Fruit fly (Drosophila melanogaster) whole organism, embryonic: ENCODE data around the gene Mms19.

Experiments used
- Abd-B ChIP-seq: fragments of 200-800 bp; sonication (Bioruptor generic); optimal IDR thresholded peaks from 2 replicates; lab custom pipeline; 2018; ENCODE audit warnings: missing biosample characterization, mild to moderate bottlenecking, missing genetic modification characterization, moderate library complexity
- Blimp-1 ChIP-seq: fragments of 200-800 bp; sonication (Bioruptor generic); optimal IDR thresholded peaks from 3 replicates; lab custom pipeline; 2018; ENCODE audit warnings: missing biosample characterization, missing genetic modification characterization, mild to moderate bottlenecking, moderate library complexity, missing genetic modification reagents
- BtbVII ChIP-seq: fragments of 200-800 bp; sonication (Bioruptor generic); optimal IDR thresholded peaks from 3 replicates; lab custom pipeline; 2017; ENCODE audit warnings: missing biosample characterization, mild to moderate bottlenecking, missing genetic modification characterization
- CG10274 ChIP-seq: fragments of 200-800 bp; sonication (Bioruptor generic); optimal IDR thresholded peaks from 3 replicates; lab custom pipeline; 2017; ENCODE audit warnings: missing biosample characterization, mild to moderate bottlenecking, missing genetic modification characterization
- CG11093 ChIP-seq: fragments of 200-800 bp; sonication (Bioruptor generic); IDR thresholded peaks from 3 replicates; pipeline ENCODE4 v1.3.6; 2022; ENCODE audit warnings: missing biosample characterization, missing genetic modification characterization
- CG11723 ChIP-seq: fragments of 200-800 bp; sonication (Bioruptor generic); optimal IDR thresholded peaks from 2 replicates; lab custom pipeline; 2017; ENCODE audit warnings: missing biosample characterization, mild to moderate bottlenecking, missing genetic modification characterization
- CG12219 ChIP-seq: fragments of 200-800 bp; sonication (Bioruptor generic); optimal IDR thresholded peaks from 3 replicates; lab custom pipeline; 2018; ENCODE audit warnings: missing biosample characterization, mild to moderate bottlenecking, missing genetic modification characterization
- CG12942 ChIP-seq: fragments of 200-800 bp; sonication (Bioruptor generic); optimal IDR thresholded peaks from 3 replicates; lab custom pipeline; 2016; ENCODE audit warnings: missing biosample characterization, missing genetic modification characterization
- CG14050 ChIP-seq: fragments of 200-800 bp; sonication (Bioruptor generic); IDR thresholded peaks from 3 replicates; pipeline ENCODE4 v1.3.6; 2022; ENCODE audit warnings: missing biosample characterization, missing genetic modification characterization
- CG14667 ChIP-seq: fragments of 200-800 bp; sonication (Bioruptor generic); IDR thresholded peaks from 2 replicates; pipeline ENCODE4 v1.3.6; 2022; ENCODE audit warnings: missing biosample characterization, missing genetic modification characterization
- CG14860 ChIP-seq: fragments of 200-800 bp; sonication (Bioruptor generic); IDR thresholded peaks from 3 replicates; pipeline ENCODE4 v1.3.6; 2022; ENCODE audit warnings: missing biosample characterization, missing genetic modification characterization; ENCODE audit not compliant: partially characterized antibody
- CG1529 ChIP-seq: fragments of 200-800 bp; sonication (Bioruptor generic); optimal IDR thresholded peaks from 3 replicates; lab custom pipeline; 2018; ENCODE audit warnings: missing biosample characterization, missing genetic modification characterization
- CG17568 ChIP-seq: fragments of 200-800 bp; sonication (Bioruptor generic); optimal IDR thresholded peaks from 2 replicates; lab custom pipeline; 2018; ENCODE audit warnings: missing biosample characterization, mild to moderate bottlenecking, missing genetic modification characterization, moderate library complexity
- CG18599 ChIP-seq: fragments of 200-800 bp; sonication (Bioruptor generic); optimal IDR thresholded peaks from 3 replicates; lab custom pipeline; 2017; ENCODE audit warnings: missing biosample characterization, missing genetic modification characterization, mild to moderate bottlenecking, moderate library complexity, missing genetic modification reagents
- CG3281 ChIP-seq: fragments of 200-800 bp; sonication (Bioruptor generic); optimal IDR thresholded peaks from 3 replicates; lab custom pipeline; 2017; ENCODE audit warnings: missing biosample characterization, mild to moderate bottlenecking, missing genetic modification characterization
- CG3838 ChIP-seq: fragments of 200-800 bp; sonication (Bioruptor generic); optimal IDR thresholded peaks from 3 replicates; lab custom pipeline; 2016; ENCODE audit warnings: missing biosample characterization, missing genetic modification characterization
- CG4617 ChIP-seq: fragments of 200-800 bp; sonication (Bioruptor generic); optimal IDR thresholded peaks from 3 replicates; lab custom pipeline; 2016; ENCODE audit warnings: missing biosample characterization, missing genetic modification characterization, borderline replicate concordance
- CG5245 ChIP-seq: fragments of 200-800 bp; sonication (Bioruptor generic); optimal IDR thresholded peaks from 3 replicates; lab custom pipeline; 2016; ENCODE audit warnings: missing biosample characterization, missing genetic modification characterization
- CG6689 ChIP-seq: fragments of 200-800 bp; sonication (Bioruptor generic); IDR thresholded peaks from 2 replicates; pipeline ENCODE4 v1.3.6; 2022; ENCODE audit warnings: missing biosample characterization, missing genetic modification characterization
- Hr39 ChIP-seq: fragments of >200 bp; optimal IDR thresholded peaks from 2 replicates; lab custom pipeline; 2017
- MBD-R2 ChIP-seq: fragments of 200-800 bp; sonication (Bioruptor generic); IDR thresholded peaks from 2 replicates; pipeline ENCODE4 v1.3.6; 2022; ENCODE audit warnings: missing biosample characterization, missing genetic modification characterization
- Meics ChIP-seq: fragments of 200-800 bp; sonication (Bioruptor generic); optimal IDR thresholded peaks from 2 replicates; lab custom pipeline; 2017; ENCODE audit warnings: missing biosample characterization, mild to moderate bottlenecking, missing genetic modification characterization
- Myb ChIP-seq: fragments of 200-800 bp; sonication (Bioruptor generic); optimal IDR thresholded peaks from 2 replicates; lab custom pipeline; 2016; ENCODE audit warnings: missing biosample characterization, missing genetic modification characterization
- TFAM ChIP-seq: fragments of 200-800 bp; sonication (Bioruptor generic); optimal IDR thresholded peaks from 2 replicates; lab custom pipeline; 2017; ENCODE audit warnings: missing biosample characterization, missing genetic modification characterization, inconsistent platforms
- Xrp1 ChIP-seq: fragments of 200-800 bp; sonication (Bioruptor generic); IDR thresholded peaks from 2 replicates; pipeline ENCODE4 v1.3.6; 2022; ENCODE audit warnings: missing biosample characterization, missing genetic modification characterization
- ab ChIP-seq: fragments of 200-800 bp; sonication (Bioruptor generic); optimal IDR thresholded peaks from 2 replicates; lab custom pipeline; 2016; ENCODE audit warnings: missing biosample characterization, missing genetic modification characterization
- ase ChIP-seq: fragments of 200-800 bp; sonication (Bioruptor generic); IDR thresholded peaks from 3 replicates; pipeline ENCODE4 v1.3.6; 2022; ENCODE audit warnings: missing biosample characterization, missing genetic modification characterization
- ato ChIP-seq: fragments of 200-800 bp; sonication (Bioruptor generic); IDR thresholded peaks from 2 replicates; pipeline ENCODE4 v1.3.6; 2022; ENCODE audit warnings: missing biosample characterization, missing genetic modification characterization; ENCODE audit not compliant: partially characterized antibody
- caup ChIP-seq: fragments of 200-800 bp; sonication (Bioruptor generic); optimal IDR thresholded peaks from 3 replicates; lab custom pipeline; 2017; ENCODE audit warnings: missing biosample characterization, mild to moderate bottlenecking, missing genetic modification characterization, moderate library complexity; ENCODE audit not compliant: severe bottlenecking
- danr ChIP-seq: fragments of 200-800 bp; sonication (Bioruptor generic); IDR thresholded peaks from 2 replicates; pipeline ENCODE4 v1.3.6; 2022; ENCODE audit warnings: missing biosample characterization, missing genetic modification characterization
- fd3F ChIP-seq: fragments of 200-800 bp; sonication (Bioruptor generic); optimal IDR thresholded peaks from 2 replicates; lab custom pipeline; 2018; ENCODE audit warnings: missing biosample characterization, mild to moderate bottlenecking, missing genetic modification characterization, moderate library complexity
- grau ChIP-seq: fragments of 200-800 bp; optimal IDR thresholded peaks from 3 replicates; lab custom pipeline; 2019; ENCODE audit warnings: missing biosample characterization, mild to moderate bottlenecking, missing genetic modification characterization, moderate library complexity
- gro ChIP-seq: fragments of 200-800 bp; sonication (Bioruptor generic); optimal IDR thresholded peaks from 2 replicates; lab custom pipeline; 2016; ENCODE audit warnings: missing biosample characterization, missing genetic modification characterization
- ind ChIP-seq: fragments of 200-800 bp; sonication (Bioruptor generic); optimal IDR thresholded peaks from 3 replicates; lab custom pipeline; 2016; ENCODE audit warnings: missing biosample characterization, missing genetic modification characterization
- insv ChIP-seq, 2 experiments: fragments of 200-800 bp; sonication (Bioruptor generic); optimal IDR thresholded peaks; 3 replicates each; lab custom pipeline; 2016 to 2018; ENCODE audit warnings: missing biosample characterization in 2 of 2, missing genetic modification characterization in 2 of 2
- nerfin-1 ChIP-seq: fragments of 200-800 bp; sonication (Bioruptor generic); optimal IDR thresholded peaks from 3 replicates; lab custom pipeline; 2019; ENCODE audit warnings: missing biosample characterization, mild to moderate bottlenecking, missing genetic modification characterization, moderate library complexity
- nmo ChIP-seq: fragments of 200-800 bp; sonication (Bioruptor generic); optimal IDR thresholded peaks from 2 replicates; lab custom pipeline; 2018; ENCODE audit warnings: missing biosample characterization, mild to moderate bottlenecking, missing genetic modification characterization, moderate library complexity
- p53 ChIP-seq: fragments of 200-800 bp; sonication (Bioruptor generic); optimal IDR thresholded peaks from 2 replicates; lab custom pipeline; 2016; ENCODE audit warnings: missing biosample characterization, missing genetic modification characterization
- pan ChIP-seq, 4 experiments: fragments of >200 bp in 3 of 4; fragments of 200-800 bp in 1 of 4; sonication (Bioruptor generic) in 1 of 4; optimal IDR thresholded peaks in 3 of 4; IDR thresholded peaks in 1 of 4; 2 replicates each; pipeline versions ENCODE4 v1.3.6 to Lab custom; 2017 to 2022; ENCODE audit warnings: missing biosample characterization in 2 of 4, missing genetic modification characterization in 2 of 4, mixed read lengths in 1 of 4
- pita ChIP-seq: fragments of 200-800 bp; sonication (Bioruptor generic); optimal IDR thresholded peaks from 2 replicates; lab custom pipeline; 2017; ENCODE audit warnings: missing biosample characterization, mild to moderate bottlenecking, missing genetic modification characterization
- pnt ChIP-seq: fragments of 200-800 bp; sonication (Bioruptor generic); optimal IDR thresholded peaks from 3 replicates; lab custom pipeline; 2016; ENCODE audit warnings: missing biosample characterization, missing genetic modification characterization
- prd ChIP-seq, 3 experiments: fragments of >200 bp in 2 of 3; fragments of 200-800 bp in 1 of 3; sonication (Bioruptor generic) in 1 of 3; optimal IDR thresholded peaks in 2 of 3; IDR thresholded peaks in 1 of 3; 2 replicates in 2 of 3; 3 replicates in 1 of 3; pipeline versions ENCODE4 v1.3.6 to Lab custom; 2017 to 2022; ENCODE audit warnings: missing biosample characterization in 1 of 3, missing genetic modification characterization in 1 of 3
- pzg ChIP-seq: fragments of 200-800 bp; sonication (Bioruptor generic); optimal IDR thresholded peaks from 3 replicates; lab custom pipeline; 2018; ENCODE audit warnings: missing biosample characterization, mild to moderate bottlenecking, missing genetic modification characterization, moderate library complexity
- shn ChIP-seq: fragments of 200-800 bp; sonication (Bioruptor generic); optimal IDR thresholded peaks from 3 replicates; lab custom pipeline; 2016; ENCODE audit warnings: missing biosample characterization, missing genetic modification characterization
- so ChIP-seq: fragments of 200-800 bp; sonication (Bioruptor generic); IDR thresholded peaks from 3 replicates; pipeline ENCODE4 v1.3.6; 2022; ENCODE audit warnings: missing biosample characterization, missing genetic modification characterization
- stc ChIP-seq: fragments of 200-800 bp; sonication (Bioruptor generic); IDR thresholded peaks from 2 replicates; pipeline ENCODE4 v1.3.6; 2022; ENCODE audit warnings: missing biosample characterization, missing genetic modification characterization
- tap ChIP-seq: fragments of 200-800 bp; optimal IDR thresholded peaks from 3 replicates; lab custom pipeline; 2019; ENCODE audit warnings: missing biosample characterization, mild to moderate bottlenecking, missing genetic modification characterization, moderate library complexity
- tio ChIP-seq: fragments of 200-800 bp; sonication (Bioruptor generic); optimal IDR thresholded peaks from 2 replicates; lab custom pipeline; 2017; ENCODE audit warnings: missing biosample characterization, missing genetic modification characterization, inconsistent platforms
- wor ChIP-seq: fragments of 200-800 bp; sonication (Bioruptor generic); IDR thresholded peaks from 2 replicates; pipeline ENCODE4 v1.3.6; 2022; ENCODE audit warnings: missing biosample characterization, missing genetic modification characterization
- z ChIP-seq: fragments of 200-800 bp; sonication (Bioruptor generic); IDR thresholded peaks from 3 replicates; pipeline ENCODE4 v1.3.6; 2022; ENCODE audit warnings: missing biosample characterization, missing genetic modification characterization

Mms19 gene

DNA sequence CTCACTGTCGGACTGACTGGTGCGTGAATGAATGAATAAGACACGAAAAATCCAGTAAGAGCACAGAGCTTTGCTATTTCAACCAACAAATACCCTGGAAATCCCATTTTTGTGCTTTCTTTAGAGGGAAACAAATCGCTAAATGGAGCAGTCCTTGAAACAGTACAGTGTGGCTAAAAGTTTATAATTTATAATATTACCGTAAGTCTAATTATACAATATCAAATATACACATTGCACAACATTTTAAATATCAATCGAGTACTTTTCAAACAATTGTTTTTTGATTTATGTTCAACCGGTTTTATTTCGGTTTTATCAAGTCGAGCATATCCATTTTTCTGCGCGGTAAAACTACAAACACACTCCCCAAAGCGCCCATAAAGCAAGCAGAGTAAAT lies 39.1 kb upstream of the Mms19 start (continued):
- TF ChIP-seq Xrp1 (GFP tag; lab: Robert Waterston, UW): 0 out of 2 replicates have a peak, but pooled peaks have one; percentile 7
- no peak for TF ChIP-seq tap (tag; lab: Kevin White, UChicago)
- TF ChIP-seq CG12219 (GFP tag; lab: Kevin White, UChicago): no peak
- peak; percentile 52 for TF ChIP-seq CG18599
- no peak for TF ChIP-seq Abd-B
- TF ChIP-seq fd3F (GFP tag; lab: Kevin White, UChicago): no peak
- TF ChIP-seq pita (GFP tag; lab: Kevin White, UChicago): no peak
- no peak for TF ChIP-seq MBD-R2 (GFP tag; lab: Robert Waterston, UW)
- TF ChIP-seq ab (GFP tag; lab: Kevin White, UChicago): no peak
- TF ChIP-seq pan (optimal IDR thresholded peaks at IDR 0.05; lab: Kevin White, UChicago): no peak
- TF ChIP-seq pan (GFP tag; optimal IDR thresholded peaks at IDR 0.05 in 1 of 2, IDR thresholded peaks at IDR 0.05 in 1 of 2): no peak
- no peak for TF ChIP-seq gro (GFP tag; lab: Kevin White, UChicago)
- no peak for TF ChIP-seq CG5245 (GFP tag; lab: Kevin White, UChicago)
- peak; percentile 23 for TF ChIP-seq grau
- TF ChIP-seq CG14860: no peak
- no peak for TF ChIP-seq CG6689 (GFP tag; lab: Robert Waterston, UW)
- TF ChIP-seq prd (optimal IDR thresholded peaks at IDR 0.05; lab: Kevin White, UChicago): no peak
- TF ChIP-seq prd (GFP tag; IDR thresholded peaks at IDR 0.05; lab: Robert Waterston, UW): no peak
- no peak for TF ChIP-seq TFAM
- no peak for TF ChIP-seq nmo (GFP tag; lab: Kevin White, UChicago)
- TF ChIP-seq, all 482 proteins: peak for 19

dm6 chr3R:5198302-5198701 lies 34.0 kb upstream of the Mms19 start:
- peak; percentile 67 for TF ChIP-seq CG3281
- no peak for TF ChIP-seq CG1529 (GFP tag; lab: Kevin White, UChicago)
- TF ChIP-seq z (GFP tag; lab: Robert Waterston, UW): no peak
- 0 out of 3 replicates have a peak, but pooled peaks have one; percentile 9 for TF ChIP-seq so
- TF ChIP-seq ase (GFP tag; lab: Robert Waterston, UW): no peak
- peak; percentile 79 for TF ChIP-seq Meics
- peak; percentile 18 for TF ChIP-seq Blimp-1
- TF ChIP-seq stc (GFP tag; lab: Robert Waterston, UW): peak; percentile 56; the same call in 1 of the 2 replicates
- no peak for TF ChIP-seq nerfin-1 (tag; lab: Kevin White, UChicago)
- no peak for TF ChIP-seq wor (GFP tag; lab: Robert Waterston, UW)
- TF ChIP-seq CG11723: no peak
- no peak for TF ChIP-seq CG4617 (GFP tag; lab: Kevin White, UChicago)
- no peak for TF ChIP-seq p53
- TF ChIP-seq pzg (GFP tag; lab: Kevin White, UChicago): no peak
- peak; percentile 61 for TF ChIP-seq shn (GFP tag; lab: Kevin White, UChicago)
- TF ChIP-seq ind (GFP tag; lab: Kevin White, UChicago): peak; percentile 70
- TF ChIP-seq CG11093 (GFP tag; lab: Robert Waterston, UW): no peak
- TF ChIP-seq pnt (GFP tag; lab: Kevin White, UChicago): peak; percentile 41
- no peak for TF ChIP-seq CG14667 (GFP tag; lab: Robert Waterston, UW)
- TF ChIP-seq Myb: peak; percentile 45
- TF ChIP-seq caup (GFP tag; lab: Kevin White, UChicago): peak; percentile 68
- no peak for TF ChIP-seq CG10274 (GFP tag; lab: Kevin White, UChicago)
- TF ChIP-seq BtbVII: peak; percentile 72
- TF ChIP-seq insv (GFP tag; optimal IDR thresholded peaks at IDR 0.05; lab: Kevin White, UChicago): no peak
- no peak for TF ChIP-seq CG3838 (GFP tag; lab: Kevin White, UChicago)
- no peak for TF ChIP-seq ato
- no peak for TF ChIP-seq danr (GFP tag; lab: Robert Waterston, UW)
- peak; percentile 17; the same call in 1 of the 2 replicates for TF ChIP-seq MBD-R2 (GFP tag; lab: Robert Waterston, UW)
- TF ChIP-seq CG17568 (GFP tag; lab: Kevin White, UChicago): no peak
- peak; percentile 6 for TF ChIP-seq CG12942 (GFP tag; lab: Kevin White, UChicago)
- no peak for TF ChIP-seq Hr39 (lab: Kevin White, UChicago)
- no peak for TF ChIP-seq CG14050
- TF ChIP-seq tio (GFP tag; lab: Kevin White, UChicago): peak; percentile 56
